Worm (Caenorhabditis elegans): ENCODE data around the gene acdh-13.

ce11 chrIV:8476166-8476565, 22.5 kb downstream of the acdh-13 start:
- no peak for TF ChIP-seq med-1 (GFP tag; optimal IDR thresholded peaks at IDR 0.05; ENCODE audit: insufficient read depth)
- TF ChIP-seq T22C8.4 (GFP tag; IDR thresholded peaks at IDR 0.05), result no peak
- TF ChIP-seq klf-2 (GFP tag; conservative IDR thresholded peaks at IDR 0.05), result no peak
- TF ChIP-seq ztf-23 (GFP tag; IDR thresholded peaks at IDR 0.05), result no peak
- no peak for TF ChIP-seq ztf-29 (GFP tag; IDR thresholded peaks at IDR 0.05)
- no peak for TF ChIP-seq ref-1 (GFP tag; conservative IDR thresholded peaks at IDR 0.05)
- no peak for TF ChIP-seq flt-1 (GFP tag; IDR thresholded peaks at IDR 0.05)
- no peak for TF ChIP-seq tab-1 (GFP tag; IDR thresholded peaks at IDR 0.05)

All from whole organism, midembryonic.